Fruit fly (Drosophila melanogaster): ENCODE results near the gene CG13895.

CG13895 gene

dm6 chr3L:744290-744804 lies 36.3 kb upstream of the CG13895 start (continued):
- TF ChIP-seq CG17568 (GFP tag; optimal IDR thresholded peaks at IDR 0.05) (no peak), CG12071 (GFP tag; optimal IDR thresholded peaks at IDR 0.05) (no peak), CG10565 (GFP tag; optimal IDR thresholded peaks at IDR 0.05) (no peak), vfl (GFP tag; optimal IDR thresholded peaks at IDR 0.05) (no peak), cad (GFP tag; optimal IDR thresholded peaks at IDR 0.05) (peak; percentile 50), CG13775 (GFP tag; optimal IDR thresholded peaks at IDR 0.05) (no peak), Jarid2 (GFP tag; optimal IDR thresholded peaks at IDR 0.05) (no peak), unpg (GFP tag; optimal IDR thresholded peaks at IDR 0.05) (no peak), ro (GFP tag; IDR thresholded peaks at IDR 0.05) (no peak), gcm (GFP tag; optimal IDR thresholded peaks at IDR 0.05) (no peak), CG4360 (GFP tag; IDR thresholded peaks at IDR 0.05) (no peak), CG11398 (GFP tag; optimal IDR thresholded peaks at IDR 0.05) (no peak), CG15479 (GFP tag; optimal IDR thresholded peaks at IDR 0.05) (peak; percentile 97), crol (GFP tag; IDR thresholded peaks at IDR 0.05) (no peak), gt (GFP tag; IDR thresholded peaks at IDR 0.05) (no peak), kni (GFP tag; optimal IDR thresholded peaks at IDR 0.05) (no peak), HLH3B (GFP tag; IDR thresholded peaks at IDR 0.05) (no peak), CG11247 (GFP tag; IDR thresholded peaks at IDR 0.05) (no peak), aop (GFP tag; IDR thresholded peaks at IDR 0.05) (no peak), Dfd (GFP tag; optimal IDR thresholded peaks at IDR 0.05) (no peak), CG10267 (tag; optimal IDR thresholded peaks at IDR 0.05) (no peak), MESR4 (GFP tag; optimal IDR thresholded peaks at IDR 0.05) (no peak), Bdp1 (GFP tag; optimal IDR thresholded peaks at IDR 0.05) (no peak), tll (GFP tag; optimal IDR thresholded peaks at IDR 0.05) (peak in 1 of 2 experiments; percentile 83), gro (GFP tag; optimal IDR thresholded peaks at IDR 0.05) (no peak), en (GFP tag; optimal IDR thresholded peaks at IDR 0.05) (no peak), ham (GFP tag; IDR thresholded peaks at IDR 0.05) (no peak), stc (GFP tag; IDR thresholded peaks at IDR 0.05) (no peak), Doc2 (GFP tag; IDR thresholded peaks at IDR 0.05) (no peak), Kr (GFP tag; optimal IDR thresholded peaks at IDR 0.05) (peak; percentile 21), D (optimal IDR thresholded peaks at IDR 0.05) (peak; percentile 53), D (GFP tag; optimal IDR thresholded peaks at IDR 0.05) (no peak), Poxn (GFP tag; IDR thresholded peaks at IDR 0.05) (no peak), chm (GFP tag; IDR thresholded peaks at IDR 0.05) (0 out of 2 replicates have a peak, but pooled peaks have one; percentile 13), hb (GFP tag; IDR thresholded peaks at IDR 0.05; ENCODE audit: partially characterized antibody) (no peak), Fer1 (GFP tag; optimal IDR thresholded peaks at IDR 0.05) (no peak)

DNA sequence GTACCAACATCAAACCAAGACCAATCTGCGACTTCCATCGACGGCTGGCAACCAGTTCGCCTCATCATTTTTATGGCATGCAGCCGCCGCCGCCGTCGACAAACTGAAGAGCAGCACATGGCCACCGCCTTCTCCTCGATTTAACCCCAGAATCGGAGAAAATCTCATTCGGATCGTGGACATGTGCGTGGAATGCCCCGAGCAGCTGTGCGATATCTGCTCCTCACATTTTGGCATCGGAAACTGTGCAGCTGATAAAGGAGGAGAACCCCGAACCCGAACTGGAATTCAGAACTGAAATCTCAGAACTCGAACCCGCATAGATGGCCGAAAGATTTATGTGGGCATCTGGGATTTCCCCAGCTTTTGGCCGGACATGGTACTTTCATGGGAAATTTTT lies 35.1 kb upstream of the CG13895 start:
- TF ChIP-seq CG9437 (GFP tag; optimal IDR thresholded peaks at IDR 0.05) (no peak), gcm (GFP tag; optimal IDR thresholded peaks at IDR 0.05) (peak; percentile 75), twi (tag; optimal IDR thresholded peaks at IDR 0.05) (peak; percentile 99), CG6854 (GFP tag; optimal IDR thresholded peaks at IDR 0.05) (no peak)

DNA sequence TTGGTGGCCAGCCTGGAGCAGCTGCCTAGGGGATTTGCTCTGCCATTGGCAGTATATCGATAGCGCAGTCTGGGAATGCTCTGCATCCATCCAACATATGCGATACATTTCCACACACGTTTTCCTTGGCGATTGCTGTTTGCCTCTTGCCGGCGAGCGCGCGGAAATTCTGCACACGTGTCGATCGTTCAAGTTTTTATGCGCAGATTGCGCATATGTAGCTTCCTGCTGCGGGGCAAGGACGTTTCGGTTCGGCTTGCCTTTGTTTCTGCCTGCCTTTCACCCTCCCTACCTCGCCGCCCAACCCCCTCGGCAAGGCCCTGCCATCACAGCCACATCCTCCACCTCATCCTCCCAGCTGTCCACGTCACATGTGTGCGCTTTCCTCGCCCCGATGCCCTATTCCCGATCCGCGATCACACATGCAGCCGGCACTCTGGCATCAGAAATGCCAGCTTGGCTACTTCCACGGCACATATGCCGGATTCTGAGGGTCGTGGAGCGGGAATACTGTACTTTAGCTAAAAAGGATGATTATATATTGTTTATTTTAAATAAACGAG lies 34.5 kb upstream of the CG13895 start:
- TF ChIP-seq da (GFP tag; optimal IDR thresholded peaks at IDR 0.05) = peak; percentile 9
- TF ChIP-seq Sry-β (GFP tag; optimal IDR thresholded peaks at IDR 0.05) = peak; percentile 47
- peak; percentile 97 for TF ChIP-seq twi (tag; optimal IDR thresholded peaks at IDR 0.05)
- TF ChIP-seq CG4404 (GFP tag; IDR thresholded peaks at IDR 0.05) = no peak
- TF ChIP-seq lov (optimal IDR thresholded peaks at IDR 0.05) = no peak
- 0 out of 3 replicates have a peak, but pooled peaks have one; percentile 11 for TF ChIP-seq lov (GFP tag; IDR thresholded peaks at IDR 0.05)
- 0 out of 3 replicates have a peak, but pooled peaks have one; percentile 1 for TF ChIP-seq z (GFP tag; IDR thresholded peaks at IDR 0.05)
- no peak for TF ChIP-seq CG14710 (tag; optimal IDR thresholded peaks at IDR 0.05)
- TF ChIP-seq disco-r (GFP tag; optimal IDR thresholded peaks at IDR 0.05) = no peak
- 0 out of 2 replicates have a peak, but pooled peaks have one; percentile 11 for TF ChIP-seq H2.0 (GFP tag; IDR thresholded peaks at IDR 0.05)
- TF ChIP-seq crol (GFP tag; IDR thresholded peaks at IDR 0.05) = peak; percentile 77
- no peak for TF ChIP-seq Fer2 (tag; optimal IDR thresholded peaks at IDR 0.05)

All from whole organism, embryonic.